Fruit fly (Drosophila melanogaster): Measurements from ENCODE around the gene Rga.
A peak's percentile ranks its signal among the peaks of the same experiment; 100 is the strongest.

Gene Rga

dm6 chr3R:5660198-5660893, 47.4 kb upstream of the Rga start, which contains the start of gene Wdr33 (continued):
- TF ChIP-seq Dref (GFP tag; IDR thresholded peaks at IDR 0.05) (peak; percentile 64), CG17802 (tag; optimal IDR thresholded peaks at IDR 0.05) (no peak), CG13287 (GFP tag; IDR thresholded peaks at IDR 0.05; ENCODE audit: partially characterized antibody) (peak; percentile 89), Dip3 (GFP tag; optimal IDR thresholded peaks at IDR 0.05) (no peak), lbe (GFP tag; optimal IDR thresholded peaks at IDR 0.05) (no peak), Lpt (GFP tag; optimal IDR thresholded peaks at IDR 0.05) (no peak), z (GFP tag; IDR thresholded peaks at IDR 0.05) (no peak), CG15696 (tag; optimal IDR thresholded peaks at IDR 0.05) (peak; percentile 28), br (optimal IDR thresholded peaks at IDR 0.05) (no peak), Rx (GFP tag; IDR thresholded peaks at IDR 0.05) (no peak), ab (GFP tag; optimal IDR thresholded peaks at IDR 0.05) (no peak), grau (tag; optimal IDR thresholded peaks at IDR 0.05) (peak; percentile 42), luna (GFP tag; optimal IDR thresholded peaks at IDR 0.05) (no peak), trem (tag; optimal IDR thresholded peaks at IDR 0.05) (peak; percentile 15), CG9932 (GFP tag; IDR thresholded peaks at IDR 0.05) (peak; percentile 46; the same call in 1 of the 2 replicates), Ptx1 (GFP tag; IDR thresholded peaks at IDR 0.05) (peak; percentile 25; the same call in 1 of the 2 replicates), Eip74EF (GFP tag; optimal IDR thresholded peaks at IDR 0.05) (no peak), schlank (tag; optimal IDR thresholded peaks at IDR 0.05) (no peak), pnt (GFP tag; optimal IDR thresholded peaks at IDR 0.05) (no peak), zf30C (GFP tag; optimal IDR thresholded peaks at IDR 0.05) (no peak), B-H1 (GFP tag; IDR thresholded peaks at IDR 0.05) (no peak), CG16863 (GFP tag; optimal IDR thresholded peaks at IDR 0.05) (no peak), CG18476 (GFP tag; optimal IDR thresholded peaks at IDR 0.05) (no peak), Fer3 (tag; optimal IDR thresholded peaks at IDR 0.05) (peak; percentile 0), CG18011 (GFP tag; optimal IDR thresholded peaks at IDR 0.05) (no peak), ase (GFP tag; IDR thresholded peaks at IDR 0.05) (no peak; the same call in 2 of the 3 replicates), vvl (GFP tag; IDR thresholded peaks at IDR 0.05) (no peak; the same call in 1 of the 2 replicates), vnd (GFP tag; IDR thresholded peaks at IDR 0.05; ENCODE audit: partially characterized antibody) (peak; percentile 88), CG9437 (GFP tag; optimal IDR thresholded peaks at IDR 0.05) (peak; percentile 45), esg (GFP tag; conservative IDR thresholded peaks at IDR 0.05) (0 out of 2 replicates have a peak, but pooled peaks have one; percentile 44), H2.0 (GFP tag; IDR thresholded peaks at IDR 0.05) (peak; percentile 21; the same call in 1 of the 2 replicates), ara (GFP tag; IDR thresholded peaks at IDR 0.05) (no peak), CG11723 (GFP tag; optimal IDR thresholded peaks at IDR 0.05) (no peak), gce (GFP tag; IDR thresholded peaks at IDR 0.05) (no peak), CG7556 (GFP tag; optimal IDR thresholded peaks at IDR 0.05) (peak; percentile 34), CG4424 (GFP tag; optimal IDR thresholded peaks at IDR 0.05) (peak; percentile 48), cad (GFP tag; optimal IDR thresholded peaks at IDR 0.05) (no peak), CG2116 (GFP tag; optimal IDR thresholded peaks at IDR 0.05) (peak; percentile 39), amos (GFP tag; IDR thresholded peaks at IDR 0.05; ENCODE audit: partially characterized antibody) (peak; percentile 91), Vsx1 (GFP tag; optimal IDR thresholded peaks at IDR 0.05) (no peak), zfh2 (GFP tag; optimal IDR thresholded peaks at IDR 0.05) (no peak), run (tag; optimal IDR thresholded peaks at IDR 0.05) (no peak), nerfin-1 (tag; optimal IDR thresholded peaks at IDR 0.05) (no peak), dan (GFP tag; IDR thresholded peaks at IDR 0.05) (no peak), CG4730 (GFP tag; IDR thresholded peaks at IDR 0.05) (no peak), CG7372 (GFP tag; IDR thresholded peaks at IDR 0.05) (no peak), Atf-2 (GFP tag; optimal IDR thresholded peaks at IDR 0.05) (no peak), tna (GFP tag; IDR thresholded peaks at IDR 0.05; ENCODE audit: partially characterized antibody) (peak; percentile 82), Bteb2 (GFP tag; optimal IDR thresholded peaks at IDR 0.05) (peak; percentile 15), CG12744 (GFP tag; optimal IDR thresholded peaks at IDR 0.05) (no peak), CG13296 (GFP tag; optimal IDR thresholded peaks at IDR 0.05) (peak; percentile 39)

Measured in whole organism, embryonic.